Worm (Caenorhabditis elegans) whole organism, L4 larva: Measurements from ENCODE around the gene ins-11.

Source experiments
- F26F4.8 ChIP-seq: fragments of 200-800 bp; sonication (Bioruptor generic); conservative IDR thresholded peaks from 2 replicates; pipeline ENCODE4 v1.3.6; 2022; ENCODE audit warnings: missing genetic modification characterization, missing compliant biosample characterization
- F37D6.2 ChIP-seq: sonication (generic microtip); optimal IDR thresholded peaks from 2 replicates; lab custom pipeline; 2016; ENCODE audit warnings: mild to moderate bottlenecking, missing genetic modification characterization, missing compliant biosample characterization
- R02D3.7 ChIP-seq: fragments of 150-350 bp; sonication (generic microtip); optimal IDR thresholded peaks from 3 replicates; lab custom pipeline; 2014; ENCODE audit warnings: missing biosample characterization, missing genetic modification characterization
- T20F7.1 ChIP-seq: fragments of 200-800 bp; sonication (Bioruptor generic); optimal IDR thresholded peaks from 2 replicates; lab custom pipeline; 2018; ENCODE audit warnings: mild to moderate bottlenecking, missing genetic modification characterization, missing compliant biosample characterization
- T26A8.4 ChIP-seq: fragments of 200-800 bp; sonication (Bioruptor generic); IDR thresholded peaks from 2 replicates; pipeline ENCODE4 v1.3.6; 2022; ENCODE audit warnings: missing genetic modification characterization, missing compliant biosample characterization
- ZK337.2 ChIP-seq: fragments of 200-800 bp; sonication (Bioruptor generic); IDR thresholded peaks from 2 replicates; pipeline ENCODE4 v1.3.6; 2022; ENCODE audit warnings: missing genetic modification reagents, missing genetic modification characterization, missing compliant biosample characterization
- aly-2 ChIP-seq: sonication (generic microtip); optimal IDR thresholded peaks from 2 replicates; lab custom pipeline; 2018; ENCODE audit warnings: missing biosample characterization, missing genetic modification characterization
- ama-1 ChIP-seq: fragments of 150-350 bp; optimal IDR thresholded peaks from 2 replicates; lab custom pipeline; 2014; ENCODE audit warnings: inconsistent platforms, mixed read lengths
- ceh-28 ChIP-seq: fragments of 150-350 bp; optimal IDR thresholded peaks from 2 replicates; lab custom pipeline; 2014; ENCODE audit warnings: missing biosample characterization, missing genetic modification reagents, missing genetic modification characterization
- ceh-44 ChIP-seq: fragments of 200-800 bp; sonication (Bioruptor generic); IDR thresholded peaks from 2 replicates; pipeline ENCODE4 v1.3.6; 2022; ENCODE audit warnings: missing genetic modification reagents, missing genetic modification characterization, missing compliant biosample characterization
- ceh-82 ChIP-seq: sonication (generic microtip); optimal IDR thresholded peaks from 2 replicates; lab custom pipeline; 2017; ENCODE audit warnings: missing biosample characterization, missing genetic modification characterization
- cey-2 ChIP-seq: sonication (generic microtip); optimal IDR thresholded peaks from 3 replicates; lab custom pipeline; 2017; ENCODE audit warnings: missing genetic modification characterization, mild to moderate bottlenecking, missing compliant biosample characterization, antibody characterized with exemption, borderline replicate concordance; ENCODE audit not compliant: insufficient read depth
- ctbp-1 ChIP-seq: fragments of 200-800 bp; sonication (Bioruptor generic); IDR thresholded peaks from 2 replicates; pipeline ENCODE4 v1.3.6; 2022; ENCODE audit warnings: missing genetic modification reagents, missing genetic modification characterization, missing compliant biosample characterization
- dmd-8 ChIP-seq: fragments of 200-800 bp; sonication (Bioruptor generic); IDR thresholded peaks from 2 replicates; pipeline ENCODE4 v1.3.6; 2022; ENCODE audit warnings: missing genetic modification characterization, missing compliant biosample characterization
- dpl-1 ChIP-seq: fragments of 150-350 bp; optimal IDR thresholded peaks from 2 replicates; lab custom pipeline; 2014; ENCODE audit warnings: missing biosample characterization, missing genetic modification reagents, missing genetic modification characterization
- dve-1 ChIP-seq: sonication (generic microtip); optimal IDR thresholded peaks from 2 replicates; lab custom pipeline; 2017; ENCODE audit warnings: antibody characterized with exemption, mild to moderate bottlenecking, missing genetic modification characterization, missing compliant biosample characterization; ENCODE audit not compliant: insufficient read depth
- egl-43 ChIP-seq: fragments of 200-800 bp; sonication (Bioruptor generic); IDR thresholded peaks from 2 replicates; pipeline ENCODE4 v1.3.6; 2022; ENCODE audit warnings: missing genetic modification reagents, missing genetic modification characterization, missing compliant biosample characterization
- fos-1 ChIP-seq: fragments of 150-350 bp; optimal IDR thresholded peaks from 2 replicates; lab custom pipeline; 2014; ENCODE audit warnings: missing biosample characterization, missing genetic modification characterization
- gei-8 ChIP-seq: fragments of 200-800 bp; sonication (Bioruptor generic); optimal IDR thresholded peaks from 2 replicates; lab custom pipeline; 2018; ENCODE audit warnings: mild to moderate bottlenecking, missing genetic modification characterization, missing compliant biosample characterization
- hif-1 ChIP-seq, 2 experiments: sonication (generic microtip); optimal IDR thresholded peaks; 2 replicates each; lab custom pipeline; 2016 to 2017; ENCODE audit warnings: missing compliant biosample characterization in 2 of 2, missing genetic modification characterization in 2 of 2, missing genetic modification reagents in 2 of 2, missing genotype in 2 of 2, mild to moderate bottlenecking in 1 of 2
- hlh-30 ChIP-seq: sonication (generic microtip); optimal IDR thresholded peaks from 2 replicates; lab custom pipeline; 2017; ENCODE audit warnings: antibody characterized with exemption, mild to moderate bottlenecking, missing genetic modification characterization, missing compliant biosample characterization; ENCODE audit not compliant: insufficient read depth
- hmg-1.1 ChIP-seq: fragments of 200-800 bp; sonication (Bioruptor generic); IDR thresholded peaks from 2 replicates; pipeline ENCODE4 v1.3.6; 2022; ENCODE audit warnings: missing genetic modification reagents, missing genetic modification characterization, missing compliant biosample characterization
- lin-1 ChIP-seq: fragments of 200-800 bp; sonication (Bioruptor generic); IDR thresholded peaks from 2 replicates; pipeline ENCODE4 v1.3.6; 2022; ENCODE audit warnings: missing genetic modification reagents, missing genetic modification characterization, missing compliant biosample characterization
- lin-13 ChIP-seq: fragments of 150-350 bp; optimal IDR thresholded peaks from 2 replicates; lab custom pipeline; 2014; ENCODE audit warnings: missing biosample characterization, missing genetic modification reagents, missing genetic modification characterization
- lin-38 ChIP-seq: fragments of 200-800 bp; sonication (Bioruptor generic); IDR thresholded peaks from 2 replicates; pipeline ENCODE4 v1.3.6; 2022; ENCODE audit warnings: missing genetic modification reagents, missing genetic modification characterization, missing compliant biosample characterization
- lin-39 ChIP-seq: fragments of 150-350 bp; optimal IDR thresholded peaks from 2 replicates; lab custom pipeline; 2014; ENCODE audit warnings: missing biosample characterization, missing genetic modification reagents, missing genetic modification characterization
- lsy-2 ChIP-seq, 2 experiments: fragments of 150-350 bp in 1 of 2; sonication (generic microtip) in 1 of 2; optimal IDR thresholded peaks; 2 replicates each; lab custom pipeline; 2014 to 2017; ENCODE audit warnings: missing biosample characterization in 2 of 2, missing genetic modification characterization in 2 of 2
- madf-5 ChIP-seq, 2 experiments: fragments of 200-800 bp; sonication (Bioruptor generic); IDR thresholded peaks; 2 replicates each; pipeline ENCODE4 v1.3.6; 2022; ENCODE audit warnings: missing compliant biosample characterization in 2 of 2, missing genetic modification characterization in 2 of 2
- mdl-1 ChIP-seq, 2 experiments: fragments of 150-350 bp in 1 of 2; sonication (generic microtip) in 1 of 2; optimal IDR thresholded peaks; 2 replicates each; lab custom pipeline; 2014 to 2017; ENCODE audit warnings: missing biosample characterization in 2 of 2, missing genetic modification characterization in 2 of 2
- mep-1 ChIP-seq: fragments of 150-350 bp; sonication (generic microtip); optimal IDR thresholded peaks from 3 replicates; lab custom pipeline; 2014; ENCODE audit warnings: missing biosample characterization, missing genetic modification characterization
- mes-2 ChIP-seq: sonication (generic microtip); optimal IDR thresholded peaks from 2 replicates; lab custom pipeline; 2016; ENCODE audit warnings: missing genotype, mild to moderate bottlenecking, missing genetic modification characterization, missing compliant biosample characterization; ENCODE audit not compliant: poor library complexity, severe bottlenecking
- mxl-2 ChIP-seq: fragments of 200-800 bp; sonication (Bioruptor generic); conservative IDR thresholded peaks from 2 replicates; pipeline ENCODE4 v1.3.6; 2022; ENCODE audit warnings: missing genetic modification reagents, missing genetic modification characterization, missing compliant biosample characterization
- nhr-10 ChIP-seq: fragments of 150-350 bp; optimal IDR thresholded peaks from 2 replicates; lab custom pipeline; 2014; ENCODE audit warnings: missing biosample characterization, missing genetic modification characterization
- nhr-11 ChIP-seq: fragments of 150-350 bp; optimal IDR thresholded peaks from 2 replicates; lab custom pipeline; 2014; ENCODE audit warnings: missing biosample characterization, missing genetic modification characterization
- nhr-25 ChIP-seq: sonication (generic microtip); optimal IDR thresholded peaks from 2 replicates; lab custom pipeline; 2017; ENCODE audit warnings: missing genetic modification characterization, mild to moderate bottlenecking, missing compliant biosample characterization, antibody characterized with exemption, moderate library complexity, borderline replicate concordance; ENCODE audit not compliant: insufficient read depth
- nhr-28 ChIP-seq: fragments of 150-350 bp; optimal IDR thresholded peaks from 2 replicates; lab custom pipeline; 2014; ENCODE audit warnings: missing biosample characterization, missing genetic modification characterization
- nhr-77 ChIP-seq: fragments of 150-350 bp; optimal IDR thresholded peaks from 2 replicates; lab custom pipeline; 2014; ENCODE audit warnings: missing biosample characterization, missing genetic modification characterization
- rbr-2 ChIP-seq: sonication (generic microtip); optimal IDR thresholded peaks from 2 replicates; lab custom pipeline; 2016; ENCODE audit warnings: missing genotype, missing genetic modification characterization, missing compliant biosample characterization
- skn-1 ChIP-seq: fragments of 150-350 bp; optimal IDR thresholded peaks from 2 replicates; lab custom pipeline; 2014; ENCODE audit warnings: missing biosample characterization, missing genetic modification characterization
- snpc-1.2 ChIP-seq: fragments of 200-800 bp; sonication (Bioruptor generic); IDR thresholded peaks from 2 replicates; pipeline ENCODE4 v1.3.6; 2022; ENCODE audit warnings: missing genetic modification reagents, missing genetic modification characterization, missing compliant biosample characterization
- snpc-4 ChIP-seq: fragments of 150-350 bp; optimal IDR thresholded peaks from 2 replicates; lab custom pipeline; 2014; ENCODE audit warnings: missing biosample characterization, missing genetic modification characterization
- unc-130 ChIP-seq: sonication (generic microtip); optimal IDR thresholded peaks from 2 replicates; lab custom pipeline; 2016; ENCODE audit warnings: missing genetic modification reagents, missing genetic modification characterization, missing compliant biosample characterization
- unc-62 ChIP-seq, 3 experiments: fragments of 150-350 bp in 1 of 3; sonication (generic microtip); optimal IDR thresholded peaks in 2 of 3; peaks in 1 of 3; 1 replicate in 1 of 3; 2 replicates in 2 of 3; lab custom pipeline; 2014 to 2017; ENCODE audit warnings: missing biosample characterization in 3 of 3, missing genetic modification characterization in 3 of 3, missing genetic modification reagents in 3 of 3, missing genotype in 1 of 3
- vab-7 ChIP-seq: fragments of 200-800 bp; sonication (Bioruptor generic); IDR thresholded peaks from 2 replicates; pipeline ENCODE4 v1.3.6; 2022; ENCODE audit warnings: missing genetic modification reagents, missing genetic modification characterization, missing compliant biosample characterization
- ztf-7 ChIP-seq: fragments of 150-350 bp; optimal IDR thresholded peaks from 2 replicates; lab custom pipeline; 2014; ENCODE audit warnings: missing biosample characterization, missing genetic modification characterization

ins-11 gene

ce11 chrII:5594210-5594764 is 37.8 kb downstream of the ins-11 start, which contains the start of gene ttc-4:
TSS of gene ttc-4 (plus strand) at chrII:5594714.
- TF ChIP-seq mes-2, result peak; percentile 77
- peak; percentile 18 for TF ChIP-seq rbr-2 (tag; lab: Kevin White, UChicago)
- TF ChIP-seq mxl-2 (GFP tag; lab: Robert Waterston, UW), result no peak
- TF ChIP-seq lin-13, result peak; percentile 31
- no peak for TF ChIP-seq ceh-82 (tag; lab: Kevin White, UChicago)
- TF ChIP-seq F26F4.8 (GFP tag; lab: Robert Waterston, UW), result no peak
- TF ChIP-seq mdl-1 (tag; optimal IDR thresholded peaks at IDR 0.05; lab: Kevin White, UChicago), result peak in 1 of 2 experiments; percentile 0
- TF ChIP-seq dve-1 (tag; lab: Kevin White, UChicago), result peak; percentile 54
- no peak for TF ChIP-seq nhr-10 (tag; lab: Kevin White, UChicago)
- TF ChIP-seq ctbp-1 (GFP tag; lab: Robert Waterston, UW), result no peak
- TF ChIP-seq unc-130 (GFP tag; lab: Kevin White, UChicago), result peak; percentile 64
- no peak for TF ChIP-seq nhr-11
- peak in 1 of 2 experiments; percentile 21 for TF ChIP-seq unc-62 (GFP tag; optimal IDR thresholded peaks at IDR 0.05 in 1 of 2; lab: Kevin White, UChicago)
- no peak for TF ChIP-seq unc-62 (tag; optimal IDR thresholded peaks at IDR 0.05; lab: Kevin White, UChicago)
- TF ChIP-seq R02D3.7 (tag; lab: Kevin White, UChicago), result no peak
- TF ChIP-seq vab-7 (GFP tag; lab: Robert Waterston, UW), result no peak
- no peak for TF ChIP-seq fos-1 (tag; lab: Kevin White, UChicago)
- TF ChIP-seq hlh-30 (tag; lab: Kevin White, UChicago), result peak; percentile 43
- peak; percentile 39 for TF ChIP-seq dpl-1
- TF ChIP-seq nhr-77, result peak; percentile 62
- TF ChIP-seq madf-5 (GFP tag; IDR thresholded peaks at IDR 0.05; lab: Robert Waterston, UW), result no peak
- no peak for TF ChIP-seq T26A8.4
- TF ChIP-seq T20F7.1, result peak; percentile 25
- TF ChIP-seq mep-1 (tag; lab: Kevin White, UChicago), result peak; percentile 25
- no peak for TF ChIP-seq snpc-4
- TF ChIP-seq nhr-28 (tag; lab: Kevin White, UChicago), result peak; percentile 39
- TF ChIP-seq lsy-2 (tag; optimal IDR thresholded peaks at IDR 0.05; lab: Kevin White, UChicago), result peak in 1 of 2 experiments; percentile 64
- TF ChIP-seq ama-1 (lab: Kevin White, UChicago), result no peak
- TF ChIP-seq hif-1 (tag; optimal IDR thresholded peaks at IDR 0.05; lab: Kevin White, UChicago), result peak in 1 of 2 experiments; percentile 82
- TF ChIP-seq lin-38 (GFP tag; lab: Robert Waterston, UW), result peak; percentile 91

DNA sequence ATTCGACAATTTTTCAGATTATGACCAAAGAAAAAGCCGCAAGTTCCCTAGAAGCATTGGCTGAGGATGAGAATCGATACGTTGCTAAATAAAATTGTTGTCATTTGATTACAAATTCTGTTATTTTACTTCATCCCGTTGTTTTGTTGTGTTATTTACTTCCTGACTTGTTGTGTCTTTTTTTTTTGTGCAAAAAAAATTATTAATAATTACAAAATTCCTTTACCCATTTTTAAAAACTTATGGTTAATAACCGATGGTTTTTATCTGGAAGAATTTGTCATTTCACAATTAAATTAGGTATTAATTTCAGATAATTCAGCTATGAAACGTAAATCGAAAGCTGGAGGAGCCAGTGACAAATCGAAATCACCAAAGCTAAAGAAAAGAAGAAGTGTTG is 39.7 kb downstream of the ins-11 start, which contains the start of gene C17G10.1:
TSS of gene C17G10.1 (plus strand) at position 301 of the 400 bp plus-strand sequence.
- no peak for TF ChIP-seq nhr-25 (tag; lab: Kevin White, UChicago)

ce11 chrII:5599326-5600044 is 43.0 kb downstream of the ins-11 start, which contains the start of gene C17G10.10:
TSS of gene C17G10.10 (minus strand) at chrII:5599376.
- peak in 1 of 2 experiments; percentile 65 for TF ChIP-seq lsy-2 (tag; optimal IDR thresholded peaks at IDR 0.05; lab: Kevin White, UChicago)
- no peak for TF ChIP-seq ceh-82 (tag; lab: Kevin White, UChicago)
- peak; percentile 68 for TF ChIP-seq ztf-7 (tag; lab: Kevin White, UChicago)
- TF ChIP-seq lin-39, result no peak
- TF ChIP-seq nhr-11, result peak; percentile 26
- no peak for TF ChIP-seq F37D6.2
- no peak for TF ChIP-seq gei-8 (GFP tag; lab: Kevin White, UChicago)
- no peak for TF ChIP-seq aly-2 (tag; lab: Kevin White, UChicago)
- TF ChIP-seq dmd-8, result no peak
- TF ChIP-seq mdl-1 (tag; optimal IDR thresholded peaks at IDR 0.05; lab: Kevin White, UChicago), result peak; percentile 3 to 64
- TF ChIP-seq hmg-1.1 (GFP tag; lab: Robert Waterston, UW), result peak; percentile 58; the same call in 1 of the 2 replicates
- TF ChIP-seq cey-2 (tag; lab: Kevin White, UChicago), result no peak
- TF ChIP-seq ceh-28 (tag; lab: Kevin White, UChicago), result no peak
- peak; percentile 67 for TF ChIP-seq mep-1 (tag; lab: Kevin White, UChicago)
- TF ChIP-seq ZK337.2 (GFP tag; lab: Robert Waterston, UW), result no peak
- no peak for TF ChIP-seq egl-43
- no peak for TF ChIP-seq skn-1 (tag; lab: Kevin White, UChicago)
- 0 out of 2 replicates have a peak, but pooled peaks have one; percentile 29 for TF ChIP-seq ceh-44 (GFP tag; lab: Robert Waterston, UW)
- peak; percentile 33; the same call in 1 of the 2 replicates for TF ChIP-seq lin-1 (GFP tag; lab: Robert Waterston, UW)
- peak; percentile 75 for TF ChIP-seq snpc-1.2 (GFP tag; lab: Robert Waterston, UW)
